Fruit fly (Drosophila melanogaster): ENCODE results near the gene zuc.

zuc gene

DNA sequence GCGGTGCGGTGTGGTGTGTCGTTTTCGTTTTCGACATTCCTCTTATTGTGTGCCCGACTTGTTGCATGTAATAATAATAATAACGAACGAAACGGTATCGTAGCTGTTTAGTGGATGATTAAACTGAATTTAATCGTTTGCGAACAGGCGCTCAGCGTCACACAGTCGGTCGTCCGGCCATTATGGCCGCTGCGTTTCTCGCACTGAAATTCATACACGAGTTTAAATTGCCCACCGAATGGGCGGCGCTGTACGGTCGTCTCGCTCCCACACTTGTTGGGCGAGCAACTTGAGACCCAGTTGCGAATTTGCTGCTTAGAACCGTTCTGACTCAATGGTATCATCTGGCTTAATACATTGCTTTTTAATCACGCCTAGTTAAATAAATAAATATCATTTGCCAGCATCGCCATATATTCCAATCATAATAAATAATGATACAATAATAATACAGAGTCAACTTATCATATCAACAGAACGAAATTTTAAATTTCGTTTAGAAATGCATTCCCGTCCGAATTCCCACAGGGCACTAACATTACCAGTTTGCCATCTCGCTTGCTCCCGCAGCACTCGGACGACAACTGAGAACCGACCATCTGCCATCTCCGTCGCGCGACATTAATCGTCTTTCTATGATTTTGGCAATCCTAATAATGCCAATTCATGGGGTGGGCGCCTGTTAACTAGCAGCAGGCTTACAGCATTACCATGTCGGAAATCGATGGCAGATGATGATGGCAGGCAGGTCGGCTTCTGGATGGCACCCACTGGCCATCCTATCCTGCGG, 21.4 kb upstream of the zuc start (continued):
- TF ChIP-seq Rel (GFP tag; optimal IDR thresholded peaks at IDR 0.05) (no peak), Rel (tag; optimal IDR thresholded peaks at IDR 0.05) (peak; percentile 69), Mio (GFP tag; optimal IDR thresholded peaks at IDR 0.05) (peak; percentile 32), dsf (GFP tag; optimal IDR thresholded peaks at IDR 0.05; ENCODE audit: borderline replicate concordance) (peak; percentile 4)

DNA sequence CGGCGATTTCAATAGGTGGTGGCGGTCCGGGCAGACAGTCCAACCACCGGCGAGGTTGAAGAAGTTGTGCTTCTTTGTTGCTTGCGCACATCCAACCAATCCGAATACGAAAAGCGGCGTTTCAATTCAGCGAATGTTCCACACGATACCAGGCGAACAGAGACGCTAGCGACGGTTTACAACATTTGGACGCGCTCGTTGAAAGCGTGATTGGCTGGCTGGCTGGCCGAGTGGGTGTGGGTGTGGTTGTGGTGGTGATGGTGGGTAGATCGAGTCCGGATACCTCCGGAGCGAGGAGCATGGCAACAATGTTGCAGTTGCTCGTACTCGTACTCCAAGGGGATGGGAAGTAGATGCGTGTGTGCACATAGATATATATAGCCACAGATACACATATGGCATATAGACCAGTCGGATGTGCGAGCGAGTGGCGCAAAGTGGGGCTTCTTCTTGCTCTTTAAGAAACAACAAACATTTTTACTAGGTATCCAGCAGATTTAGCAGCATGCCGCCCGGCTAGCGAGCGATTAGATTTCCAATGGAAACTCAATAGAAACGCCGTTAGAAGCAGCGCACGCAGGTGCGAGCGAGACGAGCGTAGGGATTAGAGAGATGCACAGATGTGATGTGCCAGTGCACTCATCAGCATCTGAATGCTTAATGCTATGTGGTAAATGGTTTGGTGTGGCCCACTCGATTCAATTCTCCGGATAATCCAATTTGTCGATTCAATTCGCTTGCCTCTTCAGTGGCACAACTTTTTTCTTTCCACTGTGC, 20.6 kb upstream of the zuc start:
- TF ChIP-seq GATAd (GFP tag; optimal IDR thresholded peaks at IDR 0.05) (no peak), OdsH (GFP tag; optimal IDR thresholded peaks at IDR 0.05) (no peak), HLH106 (tag; optimal IDR thresholded peaks at IDR 0.05) (peak; percentile 13), tai (GFP tag; optimal IDR thresholded peaks at IDR 0.05) (no peak), foxo (GFP tag; optimal IDR thresholded peaks at IDR 0.05) (peak in 1 of 2 experiments; percentile 22), Myc (optimal IDR thresholded peaks at IDR 0.05) (no peak), pan (optimal IDR thresholded peaks at IDR 0.05) (no peak), Sp1 (GFP tag; optimal IDR thresholded peaks at IDR 0.05) (peak; percentile 45), br (GFP tag; optimal IDR thresholded peaks at IDR 0.05) (peak; percentile 39), h (GFP tag; optimal IDR thresholded peaks at IDR 0.05) (peak; percentile 70), N (GFP tag; optimal IDR thresholded peaks at IDR 0.05) (no peak), ey (GFP tag; optimal IDR thresholded peaks at IDR 0.05) (no peak), CrebA (GFP tag; optimal IDR thresholded peaks at IDR 0.05; ENCODE audit: borderline replicate concordance) (no peak), dsf (GFP tag; optimal IDR thresholded peaks at IDR 0.05; ENCODE audit: borderline replicate concordance) (no peak), Hnf4 (GFP tag; optimal IDR thresholded peaks at IDR 0.05) (peak; percentile 49), sage (GFP tag; optimal IDR thresholded peaks at IDR 0.05) (no peak), rgr (GFP tag; optimal IDR thresholded peaks at IDR 0.05) (no peak), psq (GFP tag; optimal IDR thresholded peaks at IDR 0.05) (peak; percentile 12), jim (GFP tag; optimal IDR thresholded peaks at IDR 0.05) (no peak), dmrt93B (GFP tag; optimal IDR thresholded peaks at IDR 0.05) (no peak), fru (GFP tag; optimal IDR thresholded peaks at IDR 0.05) (peak; percentile 17), Dfd (GFP tag; optimal IDR thresholded peaks at IDR 0.05) (no peak), CG9705 (GFP tag; optimal IDR thresholded peaks at IDR 0.05) (no peak), Rel (GFP tag; optimal IDR thresholded peaks at IDR 0.05) (no peak), Rel (tag; optimal IDR thresholded peaks at IDR 0.05) (peak; percentile 81), woc (GFP tag; optimal IDR thresholded peaks at IDR 0.05) (no peak), lola (GFP tag; optimal IDR thresholded peaks at IDR 0.05) (no peak), Hr83 (GFP tag; optimal IDR thresholded peaks at IDR 0.05; ENCODE audit: poor library complexity, severe bottlenecking) (peak; percentile 57), Abd-B (GFP tag; optimal IDR thresholded peaks at IDR 0.05) (no peak), Dif (GFP tag; optimal IDR thresholded peaks at IDR 0.05; ENCODE audit: partially characterized antibody) (no peak), dl (GFP tag; optimal IDR thresholded peaks at IDR 0.05; ENCODE audit: insufficient read depth in 1 of 2, partially characterized antibody in 2 of 2) (peak; percentile 61 to 69), Mio (GFP tag; optimal IDR thresholded peaks at IDR 0.05) (peak; percentile 4), usp (GFP tag; optimal IDR thresholded peaks at IDR 0.05) (no peak), brk (GFP tag; optimal IDR thresholded peaks at IDR 0.05) (no peak), CG32264 (GFP tag; optimal IDR thresholded peaks at IDR 0.05) (no peak), sv (GFP tag; optimal IDR thresholded peaks at IDR 0.05) (no peak), Jra (GFP tag; optimal IDR thresholded peaks at IDR 0.05) (peak; percentile 51), Vsx2 (GFP tag; optimal IDR thresholded peaks at IDR 0.05; ENCODE audit: partially characterized antibody) (no peak), Hr78 (GFP tag; optimal IDR thresholded peaks at IDR 0.05) (no peak)
